Worm (Caenorhabditis elegans): ENCODE results near the gene str-149.

ce11 chrV:16550680-16551079 is 22.6 kb upstream of the str-149 start, which contains the start of gene srbc-65:
- TF ChIP-seq pat-9 (tag; optimal IDR thresholded peaks at IDR 0.05) (no peak), ceh-22 (tag; optimal IDR thresholded peaks at IDR 0.05) (no peak), ama-1 (optimal IDR thresholded peaks at IDR 0.05) (no peak), ceh-31 (tag; optimal IDR thresholded peaks at IDR 0.05) (no peak), elt-2 (tag; optimal IDR thresholded peaks at IDR 0.05) (no peak), fkh-10 (GFP tag; optimal IDR thresholded peaks at IDR 0.05) (no peak)

Data from whole organism, late embryonic.